Worm (Caenorhabditis elegans): ENCODE results near the gene sra-37.
A peak's percentile ranks its signal among the peaks of the same experiment; 100 is the strongest.

sra-37 gene

ce11 chrX:13855928-13856327, 37.2 kb downstream of the sra-37 start:
- TF ChIP-seq cnd-1 (tag; optimal IDR thresholded peaks at IDR 0.05) (no peak), tbx-8 (GFP tag; optimal IDR thresholded peaks at IDR 0.05) (no peak), mab-5 (tag; optimal IDR thresholded peaks at IDR 0.05) (no peak), flh-1 (GFP tag; optimal IDR thresholded peaks at IDR 0.05) (no peak), unc-39 (tag; optimal IDR thresholded peaks at IDR 0.05) (no peak), M03D4.4 (tag; optimal IDR thresholded peaks at IDR 0.05) (no peak), unc-120 (tag; optimal IDR thresholded peaks at IDR 0.05; ENCODE audit: poor library complexity, severe bottlenecking) (no peak), lin-32 (GFP tag; optimal IDR thresholded peaks at IDR 0.05) (no peak), ztf-11 (tag; optimal IDR thresholded peaks at IDR 0.05) (no peak), ceh-83 (GFP tag; optimal IDR thresholded peaks at IDR 0.05) (no peak), blmp-1 (tag; optimal IDR thresholded peaks at IDR 0.05) (no peak), elt-3 (tag; optimal IDR thresholded peaks at IDR 0.05) (no peak), sem-2 (GFP tag; optimal IDR thresholded peaks at IDR 0.05) (no peak), nhr-28 (tag; optimal IDR thresholded peaks at IDR 0.05) (no peak), nhr-2 (tag; optimal IDR thresholded peaks at IDR 0.05) (no peak), nhr-12 (tag; optimal IDR thresholded peaks at IDR 0.05) (no peak), hlh-1 (tag; optimal IDR thresholded peaks at IDR 0.05) (no peak)

ce11 chrX:13852606-13853005, 40.5 kb downstream of the sra-37 start, which contains the start of gene mct-3:
Gene mct-3 (plus strand): TSS chrX:13852906.
- TF ChIP-seq ztf-11 (tag; optimal IDR thresholded peaks at IDR 0.05) (no peak), ceh-83 (GFP tag; optimal IDR thresholded peaks at IDR 0.05) (no peak), ham-2 (GFP tag; optimal IDR thresholded peaks at IDR 0.05) (no peak), ceh-39 (tag; optimal IDR thresholded peaks at IDR 0.05) (no peak), ces-1 (GFP tag; optimal IDR thresholded peaks at IDR 0.05) (no peak), elt-3 (tag; optimal IDR thresholded peaks at IDR 0.05) (no peak), nhr-12 (tag; optimal IDR thresholded peaks at IDR 0.05) (no peak), bed-3 (GFP tag; optimal IDR thresholded peaks at IDR 0.05) (no peak), unc-120 (tag; optimal IDR thresholded peaks at IDR 0.05; ENCODE audit: poor library complexity, severe bottlenecking) (no peak), flh-1 (GFP tag; optimal IDR thresholded peaks at IDR 0.05) (no peak), unc-39 (tag; optimal IDR thresholded peaks at IDR 0.05) (no peak), mls-2 (tag; optimal IDR thresholded peaks at IDR 0.05) (no peak), lin-32 (GFP tag; optimal IDR thresholded peaks at IDR 0.05) (no peak), nhr-28 (tag; optimal IDR thresholded peaks at IDR 0.05) (no peak), blmp-1 (tag; optimal IDR thresholded peaks at IDR 0.05) (no peak)

- TF ChIP-seq lin-13 (tag; optimal IDR thresholded peaks at IDR 0.05) (no peak), tbx-8 (GFP tag; optimal IDR thresholded peaks at IDR 0.05) (no peak), mls-2 (tag; optimal IDR thresholded peaks at IDR 0.05) (no peak), snpc-4 (tag; optimal IDR thresholded peaks at IDR 0.05) (no peak)
These were observed 41.6 kb downstream of the sra-37 start for ce11 chrX:13851590-13851989.

- TF ChIP-seq mep-1 (tag; optimal IDR thresholded peaks at IDR 0.05) = no peak
- no peak for TF ChIP-seq mab-5 (tag; optimal IDR thresholded peaks at IDR 0.05)
- no peak for TF ChIP-seq blmp-1 (tag; optimal IDR thresholded peaks at IDR 0.05)
- TF ChIP-seq sptf-1 (tag; optimal IDR thresholded peaks at IDR 0.05) = no peak
- TF ChIP-seq bed-3 (GFP tag; optimal IDR thresholded peaks at IDR 0.05) = no peak
- TF ChIP-seq nhr-12 (tag; optimal IDR thresholded peaks at IDR 0.05) = no peak
- TF ChIP-seq ces-1 (GFP tag; optimal IDR thresholded peaks at IDR 0.05) = no peak
- no peak for TF ChIP-seq M03D4.4 (tag; optimal IDR thresholded peaks at IDR 0.05)
These were observed 42.8 kb downstream of the sra-37 start for ce11 chrX:13850359-13850758.

- TF ChIP-seq pha-4 (tag; optimal IDR thresholded peaks at IDR 0.05) = no peak
- TF ChIP-seq sem-2 (GFP tag; optimal IDR thresholded peaks at IDR 0.05) = no peak
- no peak for TF ChIP-seq ceh-39 (tag; optimal IDR thresholded peaks at IDR 0.05)
- TF ChIP-seq hlh-1 (tag; optimal IDR thresholded peaks at IDR 0.05) = peak; percentile 2
- no peak for TF ChIP-seq nhr-76 (tag; optimal IDR thresholded peaks at IDR 0.05)
- TF ChIP-seq ztf-11 (tag; optimal IDR thresholded peaks at IDR 0.05) = no peak
These were observed 47.1 kb downstream of the sra-37 start for ce11 chrX:13846024-13846423.

ce11 chrX:13843676-13844075, 49.5 kb downstream of the sra-37 start, which contains the start of gene M03B6.5:
Gene M03B6.5 (plus strand): TSS chrX:13843976.
- TF ChIP-seq unc-39 (tag; optimal IDR thresholded peaks at IDR 0.05) (no peak), mls-2 (tag; optimal IDR thresholded peaks at IDR 0.05) (no peak)

ce11 chrX:13841277-13841676, 51.9 kb downstream of the sra-37 start, which contains the start of gene M03B6.1:
Gene M03B6.1 (plus strand): TSS chrX:13841610.
- TF ChIP-seq tbx-8 (GFP tag; optimal IDR thresholded peaks at IDR 0.05) (no peak), blmp-1 (tag; optimal IDR thresholded peaks at IDR 0.05) (no peak), M03D4.4 (tag; optimal IDR thresholded peaks at IDR 0.05) (no peak), ceh-39 (tag; optimal IDR thresholded peaks at IDR 0.05) (no peak), nhr-76 (tag; optimal IDR thresholded peaks at IDR 0.05) (no peak), elt-1 (tag; optimal IDR thresholded peaks at IDR 0.05; ENCODE audit: borderline replicate concordance, insufficient read depth) (no peak), sptf-1 (tag; optimal IDR thresholded peaks at IDR 0.05) (no peak), cnd-1 (tag; optimal IDR thresholded peaks at IDR 0.05) (no peak), ces-1 (GFP tag; optimal IDR thresholded peaks at IDR 0.05) (no peak), elt-3 (tag; optimal IDR thresholded peaks at IDR 0.05) (no peak), ceh-83 (GFP tag; optimal IDR thresholded peaks at IDR 0.05) (no peak), pha-4 (tag; optimal IDR thresholded peaks at IDR 0.05) (no peak), zip-8 (tag; optimal IDR thresholded peaks at IDR 0.05) (no peak), hlh-1 (tag; optimal IDR thresholded peaks at IDR 0.05) (peak; percentile 24), ztf-11 (tag; optimal IDR thresholded peaks at IDR 0.05) (no peak), unc-62 (GFP tag; optimal IDR thresholded peaks at IDR 0.05) (peak; percentile 1), nhr-237 (tag; optimal IDR thresholded peaks at IDR 0.05) (no peak)
